Fruit fly (Drosophila melanogaster) Kc167 (cell line): Measurements from ENCODE around the gene CG33687.

ENCODE experiments used
- h ChIP-seq: fragments of >200 bp; optimal IDR thresholded peaks from 3 replicates; lab custom pipeline; 2018; ENCODE audit warnings: missing external identifiers
- insv ChIP-seq: fragments of >200 bp; optimal IDR thresholded peaks from 3 replicates; lab custom pipeline; 2018; ENCODE audit warnings: missing external identifiers
- psq ChIP-seq: fragments of >200 bp; optimal IDR thresholded peaks from 2 replicates; lab custom pipeline; 2017; ENCODE audit warnings: missing external identifiers

dm6 chr3L:16233850-16234494 is 36.3 kb downstream of the CG33687 start:
- TF ChIP-seq psq (lab: Kevin White, UChicago), result no peak
- TF ChIP-seq h (lab: Kevin White, UChicago), result no peak
- no peak for TF ChIP-seq insv (lab: Kevin White, UChicago)
